Fruit fly (Drosophila melanogaster) whole organism, pupa: Measurements from ENCODE around the gene Hsp70Ba.

ENCODE experiments used
- CG13204 ChIP-seq: fragments of 200-800 bp; sonication (Bioruptor generic); optimal IDR thresholded peaks from 2 replicates; lab custom pipeline; 2018; ENCODE audit warnings: missing biosample characterization, mild to moderate bottlenecking, missing genetic modification characterization, moderate library complexity
- CG14655 ChIP-seq: fragments of 200-800 bp; sonication (Bioruptor generic); optimal IDR thresholded peaks from 3 replicates; lab custom pipeline; 2017; ENCODE audit warnings: mild to moderate bottlenecking, missing biosample characterization, missing genetic modification reagents, missing genetic modification characterization
- CG15710 ChIP-seq: fragments of 200-800 bp; sonication (Bioruptor generic); optimal IDR thresholded peaks from 2 replicates; lab custom pipeline; 2018; ENCODE audit warnings: missing biosample characterization, mild to moderate bottlenecking, missing genetic modification characterization, moderate library complexity
- CG32121 ChIP-seq: fragments of 200-800 bp; sonication (Bioruptor generic); IDR thresholded peaks from 2 replicates; pipeline ENCODE4 v1.3.6; 2022; ENCODE audit warnings: missing biosample characterization, missing genetic modification characterization
- CG8159 ChIP-seq: fragments of 200-800 bp; sonication (Bioruptor generic); optimal IDR thresholded peaks from 3 replicates; lab custom pipeline; 2018; ENCODE audit warnings: missing biosample characterization, mild to moderate bottlenecking, missing genetic modification characterization, moderate library complexity
- CG9948 ChIP-seq: fragments of 200-800 bp; sonication (Bioruptor generic); optimal IDR thresholded peaks from 2 replicates; lab custom pipeline; 2018; ENCODE audit warnings: missing biosample characterization, mild to moderate bottlenecking, missing genetic modification characterization, moderate library complexity
- D1 ChIP-seq: fragments of 200-800 bp; sonication (Bioruptor generic); optimal IDR thresholded peaks from 2 replicates; lab custom pipeline; 2018; ENCODE audit warnings: missing biosample characterization, mild to moderate bottlenecking, missing genetic modification characterization, moderate library complexity
- EcR ChIP-seq: fragments of 200-800 bp; sonication (Bioruptor generic); optimal IDR thresholded peaks from 3 replicates; lab custom pipeline; 2019; ENCODE audit warnings: missing biosample characterization, missing genetic modification characterization, mild to moderate bottlenecking, moderate library complexity, missing genetic modification reagents
- Ets98B ChIP-seq: fragments of 200-800 bp; sonication (Bioruptor generic); IDR thresholded peaks from 2 replicates; pipeline ENCODE4 v1.3.6; 2022; ENCODE audit warnings: missing biosample characterization, missing genetic modification characterization
- Pif1A ChIP-seq: fragments of 200-800 bp; sonication (Bioruptor generic); optimal IDR thresholded peaks from 3 replicates; lab custom pipeline; 2016; ENCODE audit warnings: missing biosample characterization, missing genetic modification characterization
- Pif1B ChIP-seq: fragments of 200-800 bp; sonication (Bioruptor generic); optimal IDR thresholded peaks from 3 replicates; lab custom pipeline; 2016; ENCODE audit warnings: missing biosample characterization, missing genetic modification characterization
- rn ChIP-seq: fragments of 200-800 bp; sonication (Bioruptor generic); IDR thresholded peaks from 2 replicates; pipeline ENCODE4 v1.3.6; 2022; ENCODE audit warnings: missing biosample characterization, missing genetic modification characterization

dm6 chr3R:12447353-12447752, 20.2 kb downstream of the Hsp70Ba start, which contains the start of gene vrs:
- no peak for TF ChIP-seq CG9948 (tag; lab: Kevin White, UChicago)
- no peak for TF ChIP-seq D1 (tag; lab: Kevin White, UChicago)
- no peak for TF ChIP-seq CG15710 (tag; lab: Kevin White, UChicago)
- TF ChIP-seq CG32121 (GFP tag; lab: Robert Waterston, UW): no peak
- TF ChIP-seq Ets98B (GFP tag; lab: Robert Waterston, UW): no peak
- TF ChIP-seq CG14655 (GFP tag; lab: Kevin White, UChicago): no peak
- no peak for TF ChIP-seq rn
- no peak for TF ChIP-seq Pif1B
- TF ChIP-seq CG8159: no peak
- TF ChIP-seq Pif1A (GFP tag; lab: Kevin White, UChicago): no peak
- no peak for TF ChIP-seq EcR
- no peak for TF ChIP-seq CG13204 (GFP tag; lab: Kevin White, UChicago)
